Fruit fly (Drosophila melanogaster) whole organism, embryonic: Measurements from ENCODE around the gene CG15728.

ENCODE experiments used
- CG11696 ChIP-seq: fragments of 200-800 bp; sonication (Bioruptor generic); IDR thresholded peaks from 2 replicates; pipeline ENCODE4 v1.3.6; 2022; ENCODE audit warnings: missing biosample characterization, missing genetic modification characterization
- CG12236 ChIP-seq: fragments of 200-800 bp; sonication (Bioruptor generic); optimal IDR thresholded peaks from 2 replicates; lab custom pipeline; 2016; ENCODE audit warnings: missing biosample characterization, missing genetic modification characterization
- CG1602 ChIP-seq: fragments of 200-800 bp; sonication (Bioruptor generic); optimal IDR thresholded peaks from 3 replicates; lab custom pipeline; 2016; ENCODE audit warnings: missing biosample characterization, missing genetic modification characterization
- CG16779 ChIP-seq: fragments of 200-800 bp; sonication (Bioruptor generic); IDR thresholded peaks from 2 replicates; pipeline ENCODE4 v1.3.6; 2022; ENCODE audit warnings: missing biosample characterization, missing genetic modification characterization
- CG16863 ChIP-seq: fragments of 200-800 bp; sonication (Bioruptor generic); optimal IDR thresholded peaks from 3 replicates; lab custom pipeline; 2016; ENCODE audit warnings: missing biosample characterization, missing genetic modification characterization
- CG18011 ChIP-seq: fragments of 200-800 bp; sonication (Bioruptor generic); optimal IDR thresholded peaks from 2 replicates; lab custom pipeline; 2017; ENCODE audit warnings: missing biosample characterization, missing genetic modification characterization, mild to moderate bottlenecking, moderate library complexity, missing genotype
- CG18262 ChIP-seq: fragments of 200-800 bp; optimal IDR thresholded peaks from 3 replicates; lab custom pipeline; 2019; ENCODE audit warnings: missing biosample characterization, mild to moderate bottlenecking, missing genetic modification characterization, moderate library complexity
- CG18619 ChIP-seq: fragments of 200-800 bp; sonication (Bioruptor generic); optimal IDR thresholded peaks from 3 replicates; lab custom pipeline; 2017; ENCODE audit warnings: missing biosample characterization, mild to moderate bottlenecking, missing genetic modification characterization
- CG18764 ChIP-seq: fragments of 200-800 bp; sonication (Bioruptor generic); optimal IDR thresholded peaks from 3 replicates; lab custom pipeline; 2016; ENCODE audit warnings: missing biosample characterization, missing genetic modification characterization
- CG32532 ChIP-seq: fragments of 200-800 bp; sonication (Bioruptor generic); IDR thresholded peaks from 2 replicates; pipeline ENCODE4 v1.3.6; 2022; ENCODE audit warnings: missing biosample characterization, missing genetic modification characterization
- CG34224 ChIP-seq: fragments of 200-800 bp; sonication (Bioruptor generic); IDR thresholded peaks from 3 replicates; pipeline ENCODE4 v1.3.6; 2022; ENCODE audit warnings: missing biosample characterization, missing genetic modification characterization; ENCODE audit not compliant: partially characterized antibody
- CG7987 ChIP-seq: fragments of 200-800 bp; sonication (Bioruptor generic); optimal IDR thresholded peaks from 2 replicates; lab custom pipeline; 2018; ENCODE audit warnings: missing biosample characterization, mild to moderate bottlenecking, missing genetic modification characterization, moderate library complexity
- CG8290 ChIP-seq, 3 experiments: fragments of 200-800 bp; sonication (Bioruptor generic); optimal IDR thresholded peaks; 2 replicates each; lab custom pipeline; 2016 to 2019; ENCODE audit warnings: missing biosample characterization in 3 of 3, missing genetic modification characterization in 3 of 3, mild to moderate bottlenecking in 2 of 3, moderate library complexity in 1 of 3
- CG8478 ChIP-seq: fragments of >200 bp; optimal IDR thresholded peaks from 2 replicates; lab custom pipeline; 2018
- CG9215 ChIP-seq: fragments of 200-800 bp; sonication (Bioruptor generic); IDR thresholded peaks from 2 replicates; pipeline ENCODE4 v1.3.6; 2022; ENCODE audit warnings: missing biosample characterization, missing genetic modification characterization
- CG9817 ChIP-seq: fragments of 200-800 bp; sonication (Bioruptor generic); optimal IDR thresholded peaks from 2 replicates; lab custom pipeline; 2018; ENCODE audit warnings: missing biosample characterization, mild to moderate bottlenecking, missing genetic modification characterization, moderate library complexity
- CTCF ChIP-seq: fragments of 200-800 bp; sonication (Bioruptor generic); optimal IDR thresholded peaks from 2 replicates; lab custom pipeline; 2017; ENCODE audit warnings: missing biosample characterization, mild to moderate bottlenecking, missing genetic modification characterization, moderate library complexity
- CrebB ChIP-seq: fragments of 200-800 bp; sonication (Bioruptor generic); optimal IDR thresholded peaks from 3 replicates; lab custom pipeline; 2018; ENCODE audit warnings: missing biosample characterization, mild to moderate bottlenecking, missing genetic modification characterization
- D19B ChIP-seq: fragments of 200-800 bp; sonication (Bioruptor generic); optimal IDR thresholded peaks from 2 replicates; lab custom pipeline; 2017; ENCODE audit warnings: missing biosample characterization, mild to moderate bottlenecking, missing genetic modification characterization
- Dad ChIP-seq: fragments of 200-800 bp; sonication (Bioruptor generic); optimal IDR thresholded peaks from 3 replicates; lab custom pipeline; 2016; ENCODE audit warnings: missing biosample characterization, missing genetic modification characterization
- Dbx ChIP-seq: fragments of 200-800 bp; sonication (Bioruptor generic); IDR thresholded peaks from 3 replicates; pipeline ENCODE4 v1.3.6; 2022; ENCODE audit warnings: missing biosample characterization, missing genetic modification characterization
- Dref ChIP-seq: fragments of 200-800 bp; sonication (Bioruptor generic); IDR thresholded peaks from 2 replicates; pipeline ENCODE4 v1.3.6; 2022; ENCODE audit warnings: missing biosample characterization, missing genetic modification characterization
- Gsc ChIP-seq: fragments of 200-800 bp; sonication (Bioruptor generic); IDR thresholded peaks from 2 replicates; pipeline ENCODE4 v1.3.6; 2022; ENCODE audit warnings: missing biosample characterization, missing genetic modification characterization
- HLHmδ ChIP-seq: fragments of 200-800 bp; sonication (Bioruptor generic); optimal IDR thresholded peaks from 2 replicates; lab custom pipeline; 2018; ENCODE audit warnings: missing biosample characterization, mild to moderate bottlenecking, missing genetic modification characterization, moderate library complexity
- Lhr ChIP-seq: fragments of 200-800 bp; sonication (Bioruptor generic); optimal IDR thresholded peaks from 3 replicates; lab custom pipeline; 2017; ENCODE audit warnings: mild to moderate bottlenecking, missing biosample characterization, missing genetic modification reagents, missing genetic modification characterization
- MBD-R2 ChIP-seq: fragments of 200-800 bp; sonication (Bioruptor generic); IDR thresholded peaks from 2 replicates; pipeline ENCODE4 v1.3.6; 2022; ENCODE audit warnings: missing biosample characterization, missing genetic modification characterization
- Mes4 ChIP-seq: fragments of 200-800 bp; sonication (Bioruptor generic); optimal IDR thresholded peaks from 2 replicates; lab custom pipeline; 2016; ENCODE audit warnings: missing biosample characterization, missing genetic modification characterization
- Usf ChIP-seq: fragments of 200-800 bp; sonication (Bioruptor generic); optimal IDR thresholded peaks from 2 replicates; lab custom pipeline; 2017; ENCODE audit warnings: missing genotype, missing biosample characterization, missing genetic modification characterization
- YL-1 ChIP-seq: fragments of 200-800 bp; sonication (Bioruptor generic); optimal IDR thresholded peaks from 3 replicates; lab custom pipeline; 2017; ENCODE audit warnings: missing biosample characterization, mild to moderate bottlenecking, missing genetic modification characterization
- al ChIP-seq: fragments of 200-800 bp; sonication (Bioruptor generic); IDR thresholded peaks from 2 replicates; pipeline ENCODE4 v1.3.6; 2022; ENCODE audit warnings: missing biosample characterization, missing genetic modification characterization
- cad ChIP-seq: fragments of >200 bp; optimal IDR thresholded peaks from 2 replicates; lab custom pipeline; 2017; ENCODE audit warnings: missing biosample characterization, missing genetic modification characterization
- cas ChIP-seq: fragments of 200-800 bp; sonication (Bioruptor generic); IDR thresholded peaks from 2 replicates; pipeline ENCODE4 v1.3.6; 2022; ENCODE audit warnings: missing biosample characterization, missing genetic modification characterization
- chif ChIP-seq, 2 experiments: fragments of 200-800 bp; sonication (Bioruptor generic); optimal IDR thresholded peaks; 3 replicates each; lab custom pipeline; 2016; ENCODE audit warnings: missing biosample characterization in 2 of 2, missing genetic modification characterization in 2 of 2
- corto ChIP-seq: fragments of 200-800 bp; sonication (Bioruptor generic); optimal IDR thresholded peaks from 2 replicates; lab custom pipeline; 2016; ENCODE audit warnings: missing biosample characterization, mild to moderate bottlenecking, missing genetic modification characterization, moderate library complexity
- crol ChIP-seq: fragments of 200-800 bp; sonication (Bioruptor generic); IDR thresholded peaks from 2 replicates; pipeline ENCODE4 v1.3.6; 2022; ENCODE audit warnings: missing biosample characterization, missing genetic modification characterization
- cwo ChIP-seq: fragments of 200-800 bp; sonication (Bioruptor generic); optimal IDR thresholded peaks from 3 replicates; lab custom pipeline; 2017; ENCODE audit warnings: missing biosample characterization, missing genetic modification characterization, mild to moderate bottlenecking, moderate library complexity, missing genetic modification reagents
- eve ChIP-seq, 2 experiments: fragments of >200 bp; optimal IDR thresholded peaks; 2 replicates each; lab custom pipeline; 2017; ENCODE audit warnings: missing biosample characterization in 2 of 2, missing genetic modification characterization in 2 of 2
- eyg ChIP-seq: fragments of 200-800 bp; sonication (Bioruptor generic); optimal IDR thresholded peaks from 3 replicates; lab custom pipeline; 2016; ENCODE audit warnings: missing biosample characterization, missing genetic modification characterization
- h ChIP-seq: fragments of >200 bp; optimal IDR thresholded peaks from 2 replicates; lab custom pipeline; 2017
- jumu ChIP-seq: fragments of 200-800 bp; sonication (Bioruptor generic); optimal IDR thresholded peaks from 3 replicates; lab custom pipeline; 2016; ENCODE audit warnings: missing biosample characterization, missing genetic modification characterization
- lilli ChIP-seq: fragments of 200-800 bp; sonication (Bioruptor generic); optimal IDR thresholded peaks from 3 replicates; lab custom pipeline; 2016; ENCODE audit warnings: missing biosample characterization, missing genetic modification characterization
- lmd ChIP-seq: fragments of 200-800 bp; sonication (Bioruptor generic); IDR thresholded peaks from 2 replicates; pipeline ENCODE4 v1.3.6; 2022; ENCODE audit warnings: missing biosample characterization, missing genetic modification characterization
- pros ChIP-seq: fragments of 200-800 bp; sonication (Bioruptor generic); optimal IDR thresholded peaks from 3 replicates; lab custom pipeline; 2019; ENCODE audit warnings: missing biosample characterization, mild to moderate bottlenecking, missing genetic modification characterization, moderate library complexity
- scrt ChIP-seq: fragments of 200-800 bp; sonication (Bioruptor generic); optimal IDR thresholded peaks from 2 replicates; lab custom pipeline; 2018; ENCODE audit warnings: missing biosample characterization, mild to moderate bottlenecking, missing genetic modification characterization, moderate library complexity
- sd ChIP-seq: fragments of 200-800 bp; sonication (Bioruptor generic); optimal IDR thresholded peaks from 3 replicates; lab custom pipeline; 2018; ENCODE audit warnings: missing biosample characterization, mild to moderate bottlenecking, missing genetic modification characterization, moderate library complexity
- slbo ChIP-seq: fragments of 200-800 bp; sonication (Bioruptor generic); IDR thresholded peaks from 2 replicates; pipeline ENCODE4 v1.3.6; 2022; ENCODE audit warnings: missing biosample characterization, missing genetic modification characterization
- slp2 ChIP-seq: fragments of 200-800 bp; sonication (Bioruptor generic); optimal IDR thresholded peaks from 2 replicates; lab custom pipeline; 2016; ENCODE audit warnings: missing biosample characterization, missing genetic modification characterization
- sr ChIP-seq: fragments of 200-800 bp; sonication (Bioruptor generic); IDR thresholded peaks from 3 replicates; pipeline ENCODE4 v1.3.6; 2022; ENCODE audit warnings: missing biosample characterization, missing genetic modification characterization
- stc ChIP-seq: fragments of 200-800 bp; sonication (Bioruptor generic); IDR thresholded peaks from 2 replicates; pipeline ENCODE4 v1.3.6; 2022; ENCODE audit warnings: missing biosample characterization, missing genetic modification characterization
- vnd ChIP-seq: fragments of 200-800 bp; sonication (Bioruptor generic); IDR thresholded peaks from 3 replicates; pipeline ENCODE4 v1.3.6; 2022; ENCODE audit warnings: missing biosample characterization, missing genetic modification characterization; ENCODE audit not compliant: partially characterized antibody
- zen2 ChIP-seq: fragments of 200-800 bp; sonication (Bioruptor generic); IDR thresholded peaks from 3 replicates; pipeline ENCODE4 v1.3.6; 2022; ENCODE audit warnings: missing biosample characterization, missing genetic modification characterization; ENCODE audit not compliant: partially characterized antibody

The CG15728 gene

dm6 chrX:12665112-12665795 is 41.2 kb downstream of the CG15728 start (continued):
- TF ChIP-seq zen2 (GFP tag; lab: Robert Waterston, UW), result no peak
- peak; percentile 82 for TF ChIP-seq corto
- peak; percentile 54 for TF ChIP-seq sd (tag; lab: Kevin White, UChicago)
- peak; percentile 89 for TF ChIP-seq CG18619 (GFP tag; lab: Kevin White, UChicago)
- peak; percentile 86 for TF ChIP-seq CrebB (tag; lab: Kevin White, UChicago)
- TF ChIP-seq jumu (GFP tag; lab: Kevin White, UChicago), result peak; percentile 37
- peak; percentile 79 for TF ChIP-seq Lhr (GFP tag; lab: Kevin White, UChicago)
- peak; percentile 87 for TF ChIP-seq al (GFP tag; lab: Robert Waterston, UW)
- TF ChIP-seq CTCF (GFP tag; lab: Kevin White, UChicago), result peak; percentile 32
- no peak for TF ChIP-seq HLHmδ (GFP tag; lab: Kevin White, UChicago)
- TF ChIP-seq pros (GFP tag; lab: Kevin White, UChicago), result peak; percentile 70
- peak; percentile 75 for TF ChIP-seq D19B
- TF ChIP-seq Usf (GFP tag; lab: Kevin White, UChicago), result peak; percentile 77
- TF ChIP-seq eyg (GFP tag; lab: Kevin White, UChicago), result no peak
- TF ChIP-seq vnd (GFP tag; lab: Robert Waterston, UW), result no peak
- peak; percentile 91 for TF ChIP-seq lmd (GFP tag; lab: Robert Waterston, UW)
- peak; percentile 74 for TF ChIP-seq CG8290 (GFP tag; optimal IDR thresholded peaks at IDR 0.05; lab: Kevin White, UChicago)
- peak; percentile 74 to 80 for TF ChIP-seq CG8290 (tag; optimal IDR thresholded peaks at IDR 0.05; lab: Kevin White, UChicago)
- peak; percentile 59 for TF ChIP-seq YL-1 (GFP tag; lab: Kevin White, UChicago)
- TF ChIP-seq MBD-R2 (GFP tag; lab: Robert Waterston, UW), result peak; percentile 80
- TF ChIP-seq CG8478 (lab: Kevin White, UChicago), result no peak
- no peak for TF ChIP-seq Mes4 (GFP tag; lab: Kevin White, UChicago)
- TF ChIP-seq CG11696 (GFP tag; lab: Robert Waterston, UW), result peak; percentile 81
- TF ChIP-seq slp2 (GFP tag; lab: Kevin White, UChicago), result no peak
- TF ChIP-seq sr (GFP tag; lab: Robert Waterston, UW), result peak; percentile 51; the same call in 2 of the 3 replicates
- no peak for TF ChIP-seq h
- TF ChIP-seq eve (GFP tag; optimal IDR thresholded peaks at IDR 0.05; lab: Kevin White, UChicago), result peak in 1 of 2 experiments; percentile 90
- peak; percentile 84 for TF ChIP-seq CG7987 (GFP tag; lab: Kevin White, UChicago)
- TF ChIP-seq CG16779 (GFP tag; lab: Robert Waterston, UW), result peak; percentile 92
- no peak; the same call in 1 of the 2 replicates for TF ChIP-seq CG9215 (GFP tag; lab: Robert Waterston, UW)
- peak; percentile 84 for TF ChIP-seq cwo (GFP tag; lab: Kevin White, UChicago)
- peak; percentile 86 for TF ChIP-seq CG1602 (GFP tag; lab: Kevin White, UChicago)
- peak; percentile 71 for TF ChIP-seq CG18764 (GFP tag; lab: Kevin White, UChicago)
- no peak for TF ChIP-seq CG34224 (GFP tag; lab: Robert Waterston, UW)
- no peak for TF ChIP-seq Dad (GFP tag; lab: Kevin White, UChicago)
- peak; percentile 80 for TF ChIP-seq lilli (GFP tag; lab: Kevin White, UChicago)
- no peak for TF ChIP-seq cad (GFP tag; lab: Kevin White, UChicago)
- TF ChIP-seq crol (GFP tag; lab: Robert Waterston, UW), result peak; percentile 97
- peak; percentile 91 for TF ChIP-seq CG18262 (tag; lab: Kevin White, UChicago)
- peak; percentile 80 for TF ChIP-seq cas (GFP tag; lab: Robert Waterston, UW)
- peak; percentile 62 for TF ChIP-seq CG18011
- peak; percentile 96 for TF ChIP-seq slbo (GFP tag; lab: Robert Waterston, UW)
- peak; percentile 88 for TF ChIP-seq Dbx
- peak; percentile 87 for TF ChIP-seq stc (GFP tag; lab: Robert Waterston, UW)
- TF ChIP-seq chif (GFP tag; optimal IDR thresholded peaks at IDR 0.05; lab: Kevin White, UChicago), result peak; percentile 51 to 71
- TF ChIP-seq CG12236 (GFP tag; lab: Kevin White, UChicago), result no peak
- TF ChIP-seq scrt (GFP tag; lab: Kevin White, UChicago), result peak; percentile 78
- TF ChIP-seq CG9817 (tag; lab: Kevin White, UChicago), result peak; percentile 85
- TF ChIP-seq Gsc (GFP tag; lab: Robert Waterston, UW), result no peak
- TF ChIP-seq CG32532 (GFP tag; lab: Robert Waterston, UW), result peak; percentile 91
- TF ChIP-seq Dref (GFP tag; lab: Robert Waterston, UW), result no peak
- TF ChIP-seq CG16863 (GFP tag; lab: Kevin White, UChicago), result peak; percentile 36
